Worm (Caenorhabditis elegans) whole organism, L1 larva: ENCODE measurements around the gene F10B5.3.

ENCODE experiments used
- C04F5.9 ChIP-seq: sonication (generic microtip); optimal IDR thresholded peaks from 2 replicates; lab custom pipeline; 2016; ENCODE audit warnings: missing genetic modification characterization, missing compliant biosample characterization
- C16A3.4 ChIP-seq: fragments of 150-350 bp; optimal IDR thresholded peaks from 2 replicates; lab custom pipeline; 2014; ENCODE audit warnings: missing biosample characterization, missing genetic modification characterization
- aha-1 ChIP-seq: fragments of 150-350 bp; optimal IDR thresholded peaks from 2 replicates; lab custom pipeline; 2014; ENCODE audit warnings: missing biosample characterization, missing genetic modification characterization
- ama-1 ChIP-seq: fragments of 150-350 bp; optimal IDR thresholded peaks from 2 replicates; lab custom pipeline; 2014
- blmp-1 ChIP-seq: fragments of 150-350 bp; optimal IDR thresholded peaks from 2 replicates; lab custom pipeline; 2014; ENCODE audit warnings: missing biosample characterization, missing genetic modification characterization
- ceh-63 ChIP-seq: fragments of 200-800 bp; sonication (Bioruptor generic); optimal IDR thresholded peaks from 2 replicates; lab custom pipeline; 2018; ENCODE audit warnings: mild to moderate bottlenecking, missing genetic modification characterization, missing compliant biosample characterization
- ces-1 ChIP-seq: fragments of 150-350 bp; optimal IDR thresholded peaks from 2 replicates; lab custom pipeline; 2014; ENCODE audit warnings: missing biosample characterization, missing genetic modification reagents, missing genetic modification characterization
- efl-1 ChIP-seq, 4 experiments: fragments of 150-350 bp; optimal IDR thresholded peaks in 3 of 4; peaks in 1 of 4; 1 replicate in 1 of 4; 2 replicates in 3 of 4; lab custom pipeline; 2014; ENCODE audit warnings: missing biosample characterization in 2 of 4, missing genetic modification characterization in 2 of 4, missing genetic modification reagents in 2 of 4
- egl-13 ChIP-seq: sonication (generic microtip); optimal IDR thresholded peaks from 2 replicates; lab custom pipeline; 2016; ENCODE audit warnings: missing genotype, missing genetic modification reagents, missing genetic modification characterization, missing compliant biosample characterization
- elt-2 ChIP-seq: sonication (generic microtip); optimal IDR thresholded peaks from 2 replicates; lab custom pipeline; 2016; ENCODE audit warnings: missing genetic modification characterization, mild to moderate bottlenecking, inconsistent platforms, missing compliant biosample characterization, missing genetic modification reagents
- ets-5 ChIP-seq: fragments of 200-800 bp; sonication (Bioruptor generic); IDR thresholded peaks from 2 replicates; pipeline ENCODE4 v1.3.6; 2022; ENCODE audit warnings: missing genetic modification characterization, missing compliant biosample characterization
- fkh-10 ChIP-seq: sonication (generic microtip); optimal IDR thresholded peaks from 2 replicates; lab custom pipeline; 2017; ENCODE audit warnings: missing biosample characterization, missing genetic modification reagents, missing genetic modification characterization
- fkh-8 ChIP-seq: sonication (generic microtip); optimal IDR thresholded peaks from 2 replicates; lab custom pipeline; 2016; ENCODE audit warnings: mild to moderate bottlenecking, missing genetic modification characterization, missing compliant biosample characterization
- grh-1 ChIP-seq: fragments of 200-800 bp; sonication (Bioruptor generic); IDR thresholded peaks from 2 replicates; pipeline ENCODE4 v1.3.6; 2022; ENCODE audit warnings: missing genetic modification reagents, missing genetic modification characterization, missing compliant biosample characterization
- hlh-4 ChIP-seq: sonication (generic microtip); optimal IDR thresholded peaks from 2 replicates; lab custom pipeline; 2016; ENCODE audit warnings: mild to moderate bottlenecking, missing genetic modification characterization, missing compliant biosample characterization
- isw-1 ChIP-seq: fragments of 200-800 bp; sonication (Bioruptor generic); IDR thresholded peaks from 2 replicates; pipeline ENCODE4 v1.3.6; 2022; ENCODE audit warnings: missing genetic modification characterization, missing compliant biosample characterization
- jun-1 ChIP-seq: fragments of 150-350 bp; optimal IDR thresholded peaks from 2 replicates; lab custom pipeline; 2014; ENCODE audit warnings: missing biosample characterization, missing genetic modification reagents, missing genetic modification characterization
- lin-13 ChIP-seq: fragments of 150-350 bp; optimal IDR thresholded peaks from 2 replicates; lab custom pipeline; 2014; ENCODE audit warnings: missing biosample characterization, missing genetic modification reagents, missing genetic modification characterization
- lin-14 ChIP-seq: fragments of 200-800 bp; sonication (Bioruptor generic); optimal IDR thresholded peaks from 2 replicates; lab custom pipeline; 2018; ENCODE audit warnings: mild to moderate bottlenecking, missing genetic modification characterization, moderate library complexity, missing compliant biosample characterization
- lin-15B ChIP-seq: fragments of 150-350 bp; sonication (generic microtip); optimal IDR thresholded peaks from 3 replicates; lab custom pipeline; 2014; ENCODE audit warnings: missing biosample characterization, missing genetic modification characterization
- lin-39 ChIP-seq: fragments of 150-350 bp; optimal IDR thresholded peaks from 2 replicates; lab custom pipeline; 2014; ENCODE audit warnings: missing biosample characterization, missing genetic modification reagents, missing genetic modification characterization
- mab-9 ChIP-seq: fragments of 200-800 bp; sonication (Bioruptor generic); IDR thresholded peaks from 2 replicates; pipeline ENCODE4 v1.3.6; 2022; ENCODE audit warnings: missing genetic modification reagents, missing genetic modification characterization, missing compliant biosample characterization
- nhr-20 ChIP-seq: sonication (generic microtip); optimal IDR thresholded peaks from 2 replicates; lab custom pipeline; 2016; ENCODE audit warnings: mild to moderate bottlenecking, missing genetic modification characterization, missing compliant biosample characterization
- nhr-237 ChIP-seq: fragments of 150-350 bp; optimal IDR thresholded peaks from 2 replicates; lab custom pipeline; 2014; ENCODE audit warnings: missing biosample characterization, missing genetic modification characterization
- nhr-28 ChIP-seq: fragments of 150-350 bp; optimal IDR thresholded peaks from 2 replicates; lab custom pipeline; 2014; ENCODE audit warnings: missing biosample characterization, missing genetic modification characterization
- nhr-47 ChIP-seq: sonication (generic microtip); optimal IDR thresholded peaks from 2 replicates; lab custom pipeline; 2016; ENCODE audit warnings: mild to moderate bottlenecking, missing genetic modification characterization, moderate library complexity, missing compliant biosample characterization
- nhr-76 ChIP-seq: sonication (generic microtip); optimal IDR thresholded peaks from 2 replicates; lab custom pipeline; 2017; ENCODE audit warnings: missing biosample characterization, missing genetic modification characterization
- nhr-90 ChIP-seq: sonication (generic microtip); optimal IDR thresholded peaks from 2 replicates; lab custom pipeline; 2016; ENCODE audit warnings: mild to moderate bottlenecking, missing genetic modification characterization, missing compliant biosample characterization; ENCODE audit not compliant: poor library complexity
- pag-3 ChIP-seq: sonication (generic microtip); optimal IDR thresholded peaks from 2 replicates; lab custom pipeline; 2017; ENCODE audit warnings: missing genetic modification characterization, mild to moderate bottlenecking, missing compliant biosample characterization, antibody characterized with exemption, borderline replicate concordance; ENCODE audit not compliant: insufficient read depth
- pax-3 ChIP-seq: fragments of 200-800 bp; sonication (Bioruptor generic); optimal IDR thresholded peaks from 2 replicates; lab custom pipeline; 2018; ENCODE audit warnings: mild to moderate bottlenecking, missing genetic modification characterization, moderate library complexity, missing compliant biosample characterization
- skn-1 ChIP-seq: fragments of 150-350 bp; optimal IDR thresholded peaks from 2 replicates; lab custom pipeline; 2014; ENCODE audit warnings: missing biosample characterization, missing genetic modification characterization
- snpc-4 ChIP-seq: fragments of 150-350 bp; optimal IDR thresholded peaks from 2 replicates; lab custom pipeline; 2014; ENCODE audit warnings: missing biosample characterization, missing genetic modification characterization
- sptf-1 ChIP-seq: fragments of 150-350 bp; optimal IDR thresholded peaks from 2 replicates; lab custom pipeline; 2014; ENCODE audit warnings: missing biosample characterization, missing genetic modification characterization
- sup-37 ChIP-seq: fragments of 200-800 bp; sonication (Bioruptor generic); optimal IDR thresholded peaks from 2 replicates; lab custom pipeline; 2018; ENCODE audit warnings: mild to moderate bottlenecking, missing genetic modification characterization, missing compliant biosample characterization
- tbx-2 ChIP-seq: sonication (generic microtip); optimal IDR thresholded peaks from 2 replicates; lab custom pipeline; 2016; ENCODE audit warnings: missing genetic modification characterization, missing compliant biosample characterization
- tlp-1 ChIP-seq: fragments of 150-350 bp; optimal IDR thresholded peaks from 2 replicates; lab custom pipeline; 2014; ENCODE audit warnings: missing biosample characterization, missing genetic modification characterization
- unc-130 ChIP-seq: fragments of 150-350 bp; optimal IDR thresholded peaks from 2 replicates; lab custom pipeline; 2017; ENCODE audit warnings: missing biosample characterization, missing genetic modification characterization, inconsistent platforms
- unc-86 ChIP-seq: sonication (generic microtip); optimal IDR thresholded peaks from 2 replicates; lab custom pipeline; 2016; ENCODE audit warnings: missing genetic modification characterization, missing compliant biosample characterization
- vab-15 ChIP-seq: sonication (generic microtip); optimal IDR thresholded peaks from 2 replicates; lab custom pipeline; 2017; ENCODE audit warnings: missing genotype, mild to moderate bottlenecking, missing genetic modification characterization, missing compliant biosample characterization
- xbp-1 ChIP-seq: sonication (generic microtip); optimal IDR thresholded peaks from 2 replicates; lab custom pipeline; 2016; ENCODE audit warnings: missing genetic modification characterization, missing compliant biosample characterization
- ztf-11 ChIP-seq, 2 experiments: sonication (generic microtip); optimal IDR thresholded peaks; 2 replicates each; lab custom pipeline; 2016 to 2017; ENCODE audit warnings: missing genetic modification characterization in 2 of 2, missing biosample characterization in 1 of 2, missing compliant biosample characterization in 1 of 2
- ztf-4 ChIP-seq: fragments of 150-350 bp; optimal IDR thresholded peaks from 2 replicates; lab custom pipeline; 2014; ENCODE audit warnings: missing biosample characterization, missing genetic modification characterization

F10B5.3 gene

ce11 chrII:8185016-8185493 lies 35.2 kb upstream of the F10B5.3 start, which contains the start of the genes mig-5 and cct-1 (continued):
- TF ChIP-seq elt-2 (peak; percentile 90), fkh-8 (tag; lab: Kevin White, UChicago) (peak; percentile 98), egl-13 (tag; lab: Kevin White, UChicago) (peak; percentile 97), unc-86 (peak; percentile 98), ces-1 (GFP tag; lab: Kevin White, UChicago) (peak; percentile 39), jun-1 (peak; percentile 96), unc-130 (peak; percentile 100), vab-15 (tag; lab: Kevin White, UChicago) (peak; percentile 94), nhr-47 (tag; lab: Kevin White, UChicago) (peak; percentile 99), hlh-4 (tag; lab: Kevin White, UChicago) (peak; percentile 12), lin-39 (tag; lab: Kevin White, UChicago) (peak; percentile 98), ets-5 (GFP tag; lab: Robert Waterston, UW) (no peak), ceh-63 (GFP tag; lab: Kevin White, UChicago) (peak; percentile 90), tbx-2 (tag; lab: Kevin White, UChicago) (peak; percentile 98), sup-37 (GFP tag; lab: Kevin White, UChicago) (peak; percentile 92), C16A3.4 (peak; percentile 98), lin-15B (peak; percentile 98), nhr-90 (tag; lab: Kevin White, UChicago) (peak; percentile 98), skn-1 (tag; lab: Kevin White, UChicago) (peak; percentile 97), nhr-28 (tag; lab: Kevin White, UChicago) (peak; percentile 26), ama-1 (lab: Kevin White, UChicago) (peak; percentile 89), nhr-20 (peak; percentile 99), lin-13 (GFP tag; lab: Kevin White, UChicago) (peak; percentile 97), isw-1 (GFP tag; lab: Robert Waterston, UW) (peak; percentile 99), efl-1 (optimal IDR thresholded peaks at IDR 0.05; lab: Kevin White, UChicago) (peak; percentile 96 to 98), efl-1 (GFP tag; optimal IDR thresholded peaks at IDR 0.05 in 1 of 2; lab: Kevin White, UChicago) (peak; percentile 85 to 99), nhr-237 (tag; lab: Kevin White, UChicago) (peak; percentile 95), xbp-1 (tag; lab: Kevin White, UChicago) (peak; percentile 98), lin-14 (peak; percentile 98), pag-3 (tag; lab: Kevin White, UChicago) (peak; percentile 53), mab-9 (GFP tag; lab: Robert Waterston, UW) (peak; percentile 94), grh-1 (peak; percentile 98), tlp-1 (tag; lab: Kevin White, UChicago) (no peak)

- TF ChIP-seq elt-2 (no peak), C04F5.9 (tag; lab: Kevin White, UChicago) (no peak), ztf-11 (tag; optimal IDR thresholded peaks at IDR 0.05; lab: Kevin White, UChicago) (no peak), snpc-4 (tag; lab: Kevin White, UChicago) (no peak), fkh-10 (GFP tag; lab: Kevin White, UChicago) (no peak), mab-9 (GFP tag; lab: Robert Waterston, UW) (no peak), blmp-1 (tag; lab: Kevin White, UChicago) (no peak), aha-1 (no peak), ces-1 (GFP tag; lab: Kevin White, UChicago) (no peak), jun-1 (no peak), C16A3.4 (no peak), lin-14 (no peak), ztf-4 (tag; lab: Kevin White, UChicago) (no peak), sptf-1 (tag; lab: Kevin White, UChicago) (no peak), pax-3 (tag; lab: Kevin White, UChicago) (no peak), nhr-76 (no peak), skn-1 (tag; lab: Kevin White, UChicago) (no peak)
Observed at ce11 chrII:8181437-8181836, 31.6 kb upstream of the F10B5.3 start, which contains the start of gene dylt-3. TSS of gene dylt-3 (plus strand) at chrII:8181737.
